Worm (Caenorhabditis elegans) whole organism, L2 larva: Measurements from ENCODE around the gene nspc-4.
A peak's percentile ranks its signal among the peaks of the same experiment; 100 is the strongest.

ENCODE experiments used
- C34F6.9 ChIP-seq: fragments of 150-350 bp; optimal IDR thresholded peaks from 2 replicates; lab custom pipeline; 2014; ENCODE audit warnings: missing biosample characterization, missing genetic modification characterization
- F13H6.1 ChIP-seq: sonication (generic microtip); optimal IDR thresholded peaks from 2 replicates; lab custom pipeline; 2016; ENCODE audit warnings: missing genetic modification characterization, missing compliant biosample characterization
- R02D3.7 ChIP-seq: fragments of 150-350 bp; optimal IDR thresholded peaks from 2 replicates; lab custom pipeline; 2014; ENCODE audit warnings: missing biosample characterization, missing genetic modification characterization
- ZK546.5 ChIP-seq: sonication (generic microtip); optimal IDR thresholded peaks from 2 replicates; lab custom pipeline; 2017; ENCODE audit warnings: missing biosample characterization, missing genetic modification characterization
- ama-1 ChIP-seq: fragments of 150-350 bp; optimal IDR thresholded peaks from 2 replicates; lab custom pipeline; 2018; ENCODE audit warnings: inconsistent platforms
- ceh-16 ChIP-seq: fragments of 150-350 bp; optimal IDR thresholded peaks from 2 replicates; lab custom pipeline; 2014; ENCODE audit warnings: missing biosample characterization, missing genetic modification characterization
- ceh-82 ChIP-seq: fragments of 150-350 bp; optimal IDR thresholded peaks from 2 replicates; lab custom pipeline; 2014; ENCODE audit warnings: missing biosample characterization, missing genetic modification characterization
- crh-2 ChIP-seq: sonication (generic microtip); optimal IDR thresholded peaks from 2 replicates; lab custom pipeline; 2017; ENCODE audit warnings: missing biosample characterization, missing genetic modification characterization
- dmd-4 ChIP-seq: sonication (generic microtip); optimal IDR thresholded peaks from 2 replicates; lab custom pipeline; 2017; ENCODE audit warnings: missing biosample characterization, missing genetic modification characterization
- egl-27 ChIP-seq: sonication (generic microtip); optimal IDR thresholded peaks from 3 replicates; lab custom pipeline; 2017; ENCODE audit warnings: missing biosample characterization, missing genetic modification reagents, missing genetic modification characterization
- elt-1 ChIP-seq: fragments of 150-350 bp; optimal IDR thresholded peaks from 2 replicates; lab custom pipeline; 2014; ENCODE audit warnings: missing biosample characterization, missing genetic modification characterization
- elt-3 ChIP-seq: sonication (generic microtip); optimal IDR thresholded peaks from 2 replicates; lab custom pipeline; 2017; ENCODE audit warnings: missing biosample characterization, missing genetic modification characterization
- fos-1 ChIP-seq: fragments of 150-350 bp; optimal IDR thresholded peaks from 2 replicates; lab custom pipeline; 2014; ENCODE audit warnings: missing biosample characterization, missing genetic modification characterization
- gmeb-1 ChIP-seq: fragments of 150-350 bp; optimal IDR thresholded peaks from 2 replicates; lab custom pipeline; 2014; ENCODE audit warnings: missing biosample characterization, missing genetic modification characterization
- lin-13 ChIP-seq: fragments of 150-350 bp; optimal IDR thresholded peaks from 2 replicates; lab custom pipeline; 2014; ENCODE audit warnings: missing biosample characterization, missing genetic modification reagents, missing genetic modification characterization
- lsy-2 ChIP-seq, 2 experiments: fragments of 150-350 bp in 1 of 2; sonication (generic microtip) in 1 of 2; optimal IDR thresholded peaks; 2 replicates each; lab custom pipeline; 2014 to 2017; ENCODE audit warnings: missing biosample characterization in 2 of 2, missing genetic modification characterization in 2 of 2
- mbf-1 ChIP-seq: sonication (generic microtip); optimal IDR thresholded peaks from 2 replicates; lab custom pipeline; 2017; ENCODE audit warnings: missing biosample characterization, missing genetic modification characterization
- mdl-1 ChIP-seq, 2 experiments: fragments of 150-350 bp in 1 of 2; sonication (generic microtip) in 1 of 2; optimal IDR thresholded peaks; 2 replicates each; lab custom pipeline; 2017; ENCODE audit warnings: missing biosample characterization in 2 of 2, missing genetic modification characterization in 2 of 2
- nhr-11 ChIP-seq: fragments of 150-350 bp; optimal IDR thresholded peaks from 2 replicates; lab custom pipeline; 2014; ENCODE audit warnings: missing biosample characterization, missing genetic modification characterization
- nhr-129 ChIP-seq: fragments of 150-350 bp; optimal IDR thresholded peaks from 2 replicates; lab custom pipeline; 2014; ENCODE audit warnings: missing biosample characterization, missing genetic modification characterization
- nhr-21 ChIP-seq: fragments of 150-350 bp; optimal IDR thresholded peaks from 2 replicates; lab custom pipeline; 2014; ENCODE audit warnings: missing biosample characterization, missing genetic modification characterization
- nhr-237 ChIP-seq: fragments of 150-350 bp; optimal IDR thresholded peaks from 2 replicates; lab custom pipeline; 2014; ENCODE audit warnings: missing biosample characterization, missing genetic modification characterization
- nhr-25 ChIP-seq: fragments of 150-350 bp; sonication (generic microtip); optimal IDR thresholded peaks from 3 replicates; lab custom pipeline; 2014; ENCODE audit warnings: missing biosample characterization, missing genetic modification characterization
- nhr-77 ChIP-seq: fragments of 150-350 bp; optimal IDR thresholded peaks from 2 replicates; lab custom pipeline; 2014; ENCODE audit warnings: missing biosample characterization, missing genetic modification characterization
- peb-1 ChIP-seq: fragments of 150-350 bp; optimal IDR thresholded peaks from 2 replicates; lab custom pipeline; 2014; ENCODE audit warnings: missing biosample characterization, missing genetic modification characterization
- sem-4 ChIP-seq: fragments of 150-350 bp; optimal IDR thresholded peaks from 2 replicates; lab custom pipeline; 2014; ENCODE audit warnings: missing biosample characterization, missing genetic modification reagents, missing genetic modification characterization
- skn-1 ChIP-seq: sonication (generic microtip); optimal IDR thresholded peaks from 2 replicates; lab custom pipeline; 2017; ENCODE audit warnings: missing biosample characterization, missing genetic modification characterization
- sma-9 ChIP-seq, 2 experiments: fragments of 150-350 bp in 1 of 2; sonication (generic microtip) in 1 of 2; optimal IDR thresholded peaks; 2 replicates each; lab custom pipeline; 2014 to 2016; ENCODE audit warnings: missing genetic modification characterization in 2 of 2, mild to moderate bottlenecking in 1 of 2, missing biosample characterization in 1 of 2, missing compliant biosample characterization in 1 of 2, missing genetic modification reagents in 1 of 2, moderate library complexity in 1 of 2
- snpc-4 ChIP-seq: fragments of 150-350 bp; optimal IDR thresholded peaks from 2 replicates; lab custom pipeline; 2014; ENCODE audit warnings: missing biosample characterization, missing genetic modification characterization
- unc-39 ChIP-seq: fragments of 150-350 bp; optimal IDR thresholded peaks from 2 replicates; lab custom pipeline; 2014; ENCODE audit warnings: missing biosample characterization, missing genetic modification characterization
- unc-55 ChIP-seq: fragments of 150-350 bp; sonication (generic microtip); optimal IDR thresholded peaks from 3 replicates; lab custom pipeline; 2014; ENCODE audit warnings: missing biosample characterization, missing genetic modification reagents, missing genetic modification characterization
- unc-62 ChIP-seq: fragments of 150-350 bp; optimal IDR thresholded peaks from 2 replicates; lab custom pipeline; 2014; ENCODE audit warnings: missing biosample characterization, missing genetic modification reagents, missing genetic modification characterization
- zag-1 ChIP-seq: fragments of 150-350 bp; optimal IDR thresholded peaks from 2 replicates; lab custom pipeline; 2014; ENCODE audit warnings: missing biosample characterization, missing genetic modification characterization
- ztf-11 ChIP-seq: sonication (generic microtip); optimal IDR thresholded peaks from 2 replicates; lab custom pipeline; 2017; ENCODE audit warnings: missing biosample characterization, missing genetic modification characterization

nspc-4 gene

ce11 chrX:8499721-8500120 lies 38.4 kb downstream of the nspc-4 start, which contains the start of gene grd-14:
grd-14 (plus strand) TSS chrX:8500021.
- peak; percentile 32 for TF ChIP-seq nhr-25 (tag; lab: Kevin White, UChicago)
- no peak for TF ChIP-seq nhr-21 (tag; lab: Kevin White, UChicago)

- TF ChIP-seq elt-3 (tag; lab: Kevin White, UChicago) (no peak), C34F6.9 (tag; lab: Kevin White, UChicago) (no peak), lin-13 (GFP tag; lab: Kevin White, UChicago) (no peak), ZK546.5 (tag; lab: Kevin White, UChicago) (no peak), nhr-11 (tag; lab: Kevin White, UChicago) (no peak), dmd-4 (tag; lab: Kevin White, UChicago) (no peak), elt-1 (no peak), ceh-16 (tag; lab: Kevin White, UChicago) (no peak), F13H6.1 (tag; lab: Kevin White, UChicago) (no peak), mbf-1 (tag; lab: Kevin White, UChicago) (no peak), ceh-82 (no peak), ztf-11 (no peak), fos-1 (no peak), gmeb-1 (tag; lab: Kevin White, UChicago) (no peak), nhr-129 (tag; lab: Kevin White, UChicago) (no peak)
Observed at ce11 chrX:8495005-8495404, 43.2 kb downstream of the nspc-4 start, which contains the start of gene T01B10.5. T01B10.5 (plus strand) TSS chrX:8495305.

- TF ChIP-seq peb-1 (tag; lab: Kevin White, UChicago) = no peak
- peak; percentile 14 for TF ChIP-seq crh-2 (tag; lab: Kevin White, UChicago)
- TF ChIP-seq, all 48 proteins: peak for 1
Observed at ce11 chrX:8492750-8493149, 45.4 kb downstream of the nspc-4 start.

ce11 chrX:8489886-8490285 lies 48.3 kb downstream of the nspc-4 start:
- no peak for TF ChIP-seq snpc-4
- no peak for TF ChIP-seq R02D3.7
- TF ChIP-seq skn-1 (tag; lab: Kevin White, UChicago) = no peak
- no peak for TF ChIP-seq lsy-2 (tag; optimal IDR thresholded peaks at IDR 0.05; lab: Kevin White, UChicago)
- no peak for TF ChIP-seq nhr-25 (tag; lab: Kevin White, UChicago)
- peak; percentile 13 for TF ChIP-seq C34F6.9 (tag; lab: Kevin White, UChicago)
- TF ChIP-seq unc-55 = peak; percentile 65
- no peak for TF ChIP-seq mbf-1 (tag; lab: Kevin White, UChicago)
- TF ChIP-seq ZK546.5 (tag; lab: Kevin White, UChicago) = no peak
- no peak for TF ChIP-seq unc-62 (GFP tag; lab: Kevin White, UChicago)
- no peak for TF ChIP-seq gmeb-1 (tag; lab: Kevin White, UChicago)
- TF ChIP-seq sem-4 (tag; lab: Kevin White, UChicago) = no peak
- TF ChIP-seq mdl-1 (tag; optimal IDR thresholded peaks at IDR 0.05; lab: Kevin White, UChicago) = no peak
- TF ChIP-seq ama-1 (lab: Kevin White, UChicago) = no peak

ce11 chrX:8489415-8489814 lies 48.7 kb downstream of the nspc-4 start:
- TF ChIP-seq nhr-77 (tag; lab: Kevin White, UChicago) = no peak
- no peak for TF ChIP-seq egl-27 (tag; lab: Kevin White, UChicago)
- TF ChIP-seq mdl-1 (tag; optimal IDR thresholded peaks at IDR 0.05; lab: Kevin White, UChicago) = no peak
- TF ChIP-seq gmeb-1 (tag; lab: Kevin White, UChicago) = no peak
- no peak for TF ChIP-seq nhr-237 (tag; lab: Kevin White, UChicago)
- TF ChIP-seq lsy-2 (tag; optimal IDR thresholded peaks at IDR 0.05; lab: Kevin White, UChicago) = no peak
- no peak for TF ChIP-seq R02D3.7
- TF ChIP-seq dmd-4 (tag; lab: Kevin White, UChicago) = no peak
- TF ChIP-seq sma-9 (GFP tag; optimal IDR thresholded peaks at IDR 0.05; lab: Kevin White, UChicago) = no peak
- no peak for TF ChIP-seq sma-9 (tag; optimal IDR thresholded peaks at IDR 0.05; lab: Kevin White, UChicago)
- no peak for TF ChIP-seq zag-1
- no peak for TF ChIP-seq fos-1
- TF ChIP-seq ztf-11 = no peak
- no peak for TF ChIP-seq unc-39
- TF ChIP-seq nhr-129 (tag; lab: Kevin White, UChicago) = no peak
- no peak for TF ChIP-seq nhr-21 (tag; lab: Kevin White, UChicago)
- no peak for TF ChIP-seq ZK546.5 (tag; lab: Kevin White, UChicago)
- TF ChIP-seq snpc-4 = no peak
- no peak for TF ChIP-seq C34F6.9 (tag; lab: Kevin White, UChicago)
